Worm (Caenorhabditis elegans) whole organism, late embryonic: Measurements from ENCODE around the gene K09C8.8.

Experiments
- C38D4.7 ChIP-seq: fragments of 200-800 bp; sonication (Bioruptor generic); optimal IDR thresholded peaks from 2 replicates; lab custom pipeline; 2018; ENCODE audit warnings: mild to moderate bottlenecking, missing genetic modification characterization, moderate library complexity, missing compliant biosample characterization
- F13H6.1 ChIP-seq: sonication (generic microtip); optimal IDR thresholded peaks from 2 replicates; lab custom pipeline; 2016; ENCODE audit warnings: missing genetic modification characterization, missing compliant biosample characterization
- K02D7.2 ChIP-seq: sonication (generic microtip); optimal IDR thresholded peaks from 2 replicates; lab custom pipeline; 2017; ENCODE audit warnings: mild to moderate bottlenecking, missing genetic modification characterization, missing compliant biosample characterization
- T23F11.4 ChIP-seq: fragments of 200-800 bp; sonication (Bioruptor generic); optimal IDR thresholded peaks from 2 replicates; lab custom pipeline; 2018; ENCODE audit warnings: mild to moderate bottlenecking, missing genetic modification characterization, missing compliant biosample characterization
- Y22D7AL.16 ChIP-seq: sonication (generic microtip); optimal IDR thresholded peaks from 2 replicates; lab custom pipeline; 2016; ENCODE audit warnings: missing genetic modification characterization, missing compliant biosample characterization
- ahr-1 ChIP-seq: sonication (generic microtip); optimal IDR thresholded peaks from 2 replicates; lab custom pipeline; 2016; ENCODE audit warnings: missing genetic modification characterization, missing compliant biosample characterization
- ama-1 ChIP-seq: fragments of 150-350 bp; optimal IDR thresholded peaks from 2 replicates; lab custom pipeline; 2014
- ceh-14 ChIP-seq: sonication (generic microtip); optimal IDR thresholded peaks from 2 replicates; lab custom pipeline; 2016; ENCODE audit warnings: missing genotype, missing genetic modification characterization, missing compliant biosample characterization
- ceh-18 ChIP-seq: sonication (generic microtip); optimal IDR thresholded peaks from 2 replicates; lab custom pipeline; 2016; ENCODE audit warnings: missing genetic modification characterization, missing compliant biosample characterization
- ceh-19 ChIP-seq: fragments of 200-800 bp; sonication (Bioruptor generic); optimal IDR thresholded peaks from 2 replicates; lab custom pipeline; 2018; ENCODE audit warnings: mild to moderate bottlenecking, missing genetic modification characterization, missing compliant biosample characterization
- ceh-2 ChIP-seq: sonication (generic microtip); optimal IDR thresholded peaks from 2 replicates; lab custom pipeline; 2016; ENCODE audit warnings: missing genotype, missing genetic modification characterization, missing compliant biosample characterization
- ceh-24 ChIP-seq: sonication (generic microtip); optimal IDR thresholded peaks from 2 replicates; lab custom pipeline; 2016; ENCODE audit warnings: mild to moderate bottlenecking, missing genetic modification characterization, missing compliant biosample characterization
- ceh-30 ChIP-seq: fragments of 150-350 bp; optimal IDR thresholded peaks from 2 replicates; lab custom pipeline; 2014; ENCODE audit warnings: missing biosample characterization, missing genetic modification characterization
- ceh-31 ChIP-seq: sonication (generic microtip); optimal IDR thresholded peaks from 2 replicates; lab custom pipeline; 2016; ENCODE audit warnings: missing genetic modification characterization, missing compliant biosample characterization
- ceh-9 ChIP-seq: sonication (generic microtip); optimal IDR thresholded peaks from 2 replicates; lab custom pipeline; 2016; ENCODE audit warnings: mild to moderate bottlenecking, missing genetic modification characterization, inconsistent platforms, missing compliant biosample characterization
- che-1 ChIP-seq: sonication (generic microtip); optimal IDR thresholded peaks from 2 replicates; lab custom pipeline; 2016; ENCODE audit warnings: mild to moderate bottlenecking, missing genetic modification characterization, missing compliant biosample characterization
- dmd-4 ChIP-seq: sonication (generic microtip); optimal IDR thresholded peaks from 2 replicates; lab custom pipeline; 2016; ENCODE audit warnings: borderline replicate concordance, missing genetic modification characterization, missing compliant biosample characterization
- elt-2 ChIP-seq: sonication (generic microtip); optimal IDR thresholded peaks from 2 replicates; lab custom pipeline; 2016; ENCODE audit warnings: missing genetic modification reagents, missing genetic modification characterization, missing compliant biosample characterization
- fax-1 ChIP-seq: sonication (generic microtip); optimal IDR thresholded peaks from 2 replicates; lab custom pipeline; 2016; ENCODE audit warnings: missing genotype, missing genetic modification characterization, missing compliant biosample characterization
- fkh-6 ChIP-seq: sonication (generic microtip); optimal IDR thresholded peaks from 2 replicates; lab custom pipeline; 2016; ENCODE audit warnings: missing genetic modification characterization, missing compliant biosample characterization
- hlh-13 ChIP-seq: fragments of 200-800 bp; sonication (Bioruptor generic); optimal IDR thresholded peaks from 2 replicates; lab custom pipeline; 2018; ENCODE audit warnings: mild to moderate bottlenecking, missing genetic modification characterization, missing compliant biosample characterization
- hlh-30 ChIP-seq: sonication (generic microtip); optimal IDR thresholded peaks from 2 replicates; lab custom pipeline; 2017; ENCODE audit warnings: antibody characterized with exemption, missing genetic modification characterization, missing compliant biosample characterization; ENCODE audit not compliant: insufficient read depth
- hlh-6 ChIP-seq: sonication (generic microtip); optimal IDR thresholded peaks from 2 replicates; lab custom pipeline; 2016; ENCODE audit warnings: missing genotype, missing genetic modification characterization, missing compliant biosample characterization
- hlh-8 ChIP-seq: sonication (generic microtip); optimal IDR thresholded peaks from 2 replicates; lab custom pipeline; 2016; ENCODE audit warnings: missing genotype, missing genetic modification characterization, missing compliant biosample characterization
- lin-11 ChIP-seq: fragments of 200-800 bp; sonication (Bioruptor generic); optimal IDR thresholded peaks from 2 replicates; lab custom pipeline; 2018; ENCODE audit warnings: mild to moderate bottlenecking, missing genetic modification characterization, missing compliant biosample characterization
- mec-3 ChIP-seq: sonication (generic microtip); optimal IDR thresholded peaks from 2 replicates; lab custom pipeline; 2016; ENCODE audit warnings: borderline replicate concordance, missing genetic modification characterization, missing compliant biosample characterization
- nfya-1 ChIP-seq: sonication (generic microtip); optimal IDR thresholded peaks from 2 replicates; lab custom pipeline; 2017; ENCODE audit warnings: missing genetic modification characterization, mild to moderate bottlenecking, missing compliant biosample characterization, antibody characterized with exemption, moderate library complexity
- nhr-11 ChIP-seq: fragments of 150-350 bp; optimal IDR thresholded peaks from 2 replicates; lab custom pipeline; 2014; ENCODE audit warnings: missing biosample characterization, missing genetic modification characterization
- nhr-232 ChIP-seq: sonication (generic microtip); optimal IDR thresholded peaks from 2 replicates; lab custom pipeline; 2016; ENCODE audit warnings: missing genetic modification characterization, missing compliant biosample characterization
- npax-4 ChIP-seq: sonication (generic microtip); optimal IDR thresholded peaks from 2 replicates; lab custom pipeline; 2016; ENCODE audit warnings: missing genetic modification characterization, missing compliant biosample characterization
- pax-1 ChIP-seq: fragments of 150-350 bp; optimal IDR thresholded peaks from 2 replicates; lab custom pipeline; 2014; ENCODE audit warnings: missing biosample characterization, missing genetic modification characterization
- pha-4 ChIP-seq: fragments of 150-350 bp; optimal IDR thresholded peaks from 2 replicates; lab custom pipeline; 2018; ENCODE audit warnings: missing biosample characterization, missing genetic modification reagents, missing genetic modification characterization
- pqm-1 ChIP-seq: sonication (generic microtip); optimal IDR thresholded peaks from 2 replicates; lab custom pipeline; 2016; ENCODE audit warnings: missing genetic modification characterization, missing compliant biosample characterization
- ref-2 ChIP-seq: sonication (generic microtip); optimal IDR thresholded peaks from 2 replicates; lab custom pipeline; 2016; ENCODE audit warnings: missing genetic modification characterization, missing compliant biosample characterization
- rnt-1 ChIP-seq: sonication (generic microtip); optimal IDR thresholded peaks from 2 replicates; lab custom pipeline; 2016; ENCODE audit warnings: missing genetic modification characterization, missing compliant biosample characterization
- sdc-2 ChIP-seq: sonication (generic microtip); optimal IDR thresholded peaks from 2 replicates; lab custom pipeline; 2016; ENCODE audit warnings: missing genotype, missing genetic modification characterization, missing compliant biosample characterization
- sox-4 ChIP-seq: sonication (generic microtip); optimal IDR thresholded peaks from 2 replicates; lab custom pipeline; 2017; ENCODE audit warnings: mild to moderate bottlenecking, missing genetic modification characterization, inconsistent platforms, missing compliant biosample characterization
- tbx-7 ChIP-seq: sonication (generic microtip); optimal IDR thresholded peaks from 2 replicates; lab custom pipeline; 2016; ENCODE audit warnings: missing genotype, missing genetic modification characterization, missing compliant biosample characterization
- unc-55 ChIP-seq: sonication (generic microtip); optimal IDR thresholded peaks from 2 replicates; lab custom pipeline; 2017; ENCODE audit warnings: missing biosample characterization, missing genetic modification reagents, missing genetic modification characterization
- zip-5 ChIP-seq: sonication (generic microtip); optimal IDR thresholded peaks from 2 replicates; lab custom pipeline; 2016; ENCODE audit warnings: missing genetic modification characterization, missing compliant biosample characterization

Gene K09C8.8

ce11 chrX:10956972-10957678, 13.6 kb upstream of the K09C8.8 start:
- peak; percentile 66 for TF ChIP-seq elt-2 (tag; lab: Kevin White, UChicago)
- TF ChIP-seq ceh-18 (tag; lab: Kevin White, UChicago): no peak

- TF ChIP-seq ceh-18 (tag; lab: Kevin White, UChicago): no peak
- TF ChIP-seq pha-4: no peak
- TF ChIP-seq ceh-31 (tag; lab: Kevin White, UChicago): no peak
- TF ChIP-seq nfya-1 (tag; lab: Kevin White, UChicago): no peak
- TF ChIP-seq nhr-232 (tag; lab: Kevin White, UChicago): no peak
- TF ChIP-seq pqm-1: no peak
- no peak for TF ChIP-seq Y22D7AL.16 (tag; lab: Kevin White, UChicago)
- no peak for TF ChIP-seq tbx-7
- TF ChIP-seq C38D4.7: no peak
- TF ChIP-seq zip-5 (tag; lab: Kevin White, UChicago): no peak
- TF ChIP-seq ref-2 (tag; lab: Kevin White, UChicago): no peak
- no peak for TF ChIP-seq hlh-30 (tag; lab: Kevin White, UChicago)
- TF ChIP-seq elt-2 (tag; lab: Kevin White, UChicago): no peak
- TF ChIP-seq ama-1: no peak
- no peak for TF ChIP-seq fkh-6 (tag; lab: Kevin White, UChicago)
- no peak for TF ChIP-seq K02D7.2 (tag; lab: Kevin White, UChicago)
Measured at ce11 chrX:10958427-10958826, 12.3 kb upstream of the K09C8.8 start, which contains the start of gene nlp-19. Gene nlp-19, plus strand, starts transcription at chrX:10958727.

DNA sequence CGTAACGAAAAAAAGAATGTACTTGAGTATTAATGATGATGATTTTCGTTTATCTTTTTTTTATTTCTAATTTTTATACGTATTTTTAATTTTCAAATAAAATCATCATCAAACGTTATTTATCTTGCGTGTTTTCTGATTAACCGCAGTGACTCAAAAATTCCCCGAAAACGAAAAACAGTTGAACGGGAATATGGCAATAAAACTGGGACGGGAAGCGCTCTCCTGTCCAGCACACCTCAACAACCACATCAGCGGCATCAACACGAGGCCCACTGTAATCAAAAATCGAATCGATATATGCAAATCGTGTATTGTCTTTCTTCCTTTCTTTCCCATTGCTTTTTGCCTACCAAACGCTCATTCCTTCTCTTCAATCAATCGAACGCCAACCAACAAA, 11.6 kb upstream of the K09C8.8 start, which contains the start of gene K09C8.2:
Gene K09C8.2 (plus strand): TSS at position 301 of the 400 bp plus-strand sequence.
- TF ChIP-seq mec-3 (tag; lab: Kevin White, UChicago) (no peak), sox-4 (tag; lab: Kevin White, UChicago) (no peak), ceh-2 (no peak), ahr-1 (tag; lab: Kevin White, UChicago) (no peak), ceh-19 (GFP tag; lab: Kevin White, UChicago) (no peak), fax-1 (tag; lab: Kevin White, UChicago) (no peak), dmd-4 (tag; lab: Kevin White, UChicago) (no peak), ref-2 (tag; lab: Kevin White, UChicago) (no peak), elt-2 (tag; lab: Kevin White, UChicago) (no peak), nhr-11 (no peak), hlh-6 (tag; lab: Kevin White, UChicago) (no peak), fkh-6 (tag; lab: Kevin White, UChicago) (no peak), lin-11 (tag; lab: Kevin White, UChicago) (no peak), che-1 (tag; lab: Kevin White, UChicago) (no peak)

DNA sequence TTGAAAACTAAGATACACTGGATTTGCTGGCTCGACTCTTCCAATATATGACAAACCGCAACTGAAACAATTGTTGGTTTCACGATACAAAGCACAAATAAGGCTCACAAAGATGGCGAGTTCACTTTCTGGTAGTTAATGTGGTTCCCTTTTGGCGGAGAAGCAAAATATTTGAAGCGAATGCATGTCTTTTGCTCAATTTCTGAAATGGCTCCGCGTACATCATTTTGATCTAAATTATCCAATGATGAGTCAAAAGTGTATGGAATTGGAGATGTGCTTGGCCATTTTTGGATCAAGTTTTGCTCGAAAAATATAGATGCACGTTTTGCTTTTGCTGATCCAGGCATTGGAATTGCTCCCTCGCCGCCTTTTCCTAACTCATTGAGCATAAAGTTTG, 9.0 kb upstream of the K09C8.8 start:
- no peak for TF ChIP-seq F13H6.1 (tag; lab: Kevin White, UChicago)
- no peak for TF ChIP-seq fax-1 (tag; lab: Kevin White, UChicago)
- TF ChIP-seq npax-4 (tag; lab: Kevin White, UChicago): no peak
- no peak for TF ChIP-seq fkh-6 (tag; lab: Kevin White, UChicago)
- no peak for TF ChIP-seq ceh-9 (tag; lab: Kevin White, UChicago)
- no peak for TF ChIP-seq unc-55 (GFP tag; lab: Kevin White, UChicago)
- TF ChIP-seq che-1 (tag; lab: Kevin White, UChicago): no peak
- no peak for TF ChIP-seq sdc-2 (tag; lab: Kevin White, UChicago)
- no peak for TF ChIP-seq hlh-8 (tag; lab: Kevin White, UChicago)
- TF ChIP-seq ceh-30 (tag; lab: Kevin White, UChicago): no peak
- TF ChIP-seq T23F11.4: no peak
- TF ChIP-seq hlh-13: no peak
- TF ChIP-seq K02D7.2 (tag; lab: Kevin White, UChicago): no peak
- no peak for TF ChIP-seq ceh-24 (tag; lab: Kevin White, UChicago)
- TF ChIP-seq rnt-1: no peak
- TF ChIP-seq ceh-14 (tag; lab: Kevin White, UChicago): no peak
- no peak for TF ChIP-seq ceh-18 (tag; lab: Kevin White, UChicago)
- no peak for TF ChIP-seq pax-1 (tag; lab: Kevin White, UChicago)
- TF ChIP-seq ahr-1 (tag; lab: Kevin White, UChicago): no peak
